Worm (Caenorhabditis elegans) whole organism, L2 larva: Measurements from ENCODE around the gene dod-17.

Source experiments
- Y55F3AM.14 ChIP-seq: fragments of 200-800 bp; sonication (Bioruptor generic); optimal IDR thresholded peaks from 2 replicates; lab custom pipeline; 2018; ENCODE audit warnings: mild to moderate bottlenecking, missing genetic modification characterization, missing compliant biosample characterization
- ama-1 ChIP-seq: fragments of 150-350 bp; optimal IDR thresholded peaks from 2 replicates; lab custom pipeline; 2018; ENCODE audit warnings: inconsistent platforms
- egl-27 ChIP-seq: sonication (generic microtip); optimal IDR thresholded peaks from 3 replicates; lab custom pipeline; 2017; ENCODE audit warnings: missing biosample characterization, missing genetic modification reagents, missing genetic modification characterization
- elt-1 ChIP-seq: fragments of 150-350 bp; optimal IDR thresholded peaks from 2 replicates; lab custom pipeline; 2014; ENCODE audit warnings: missing biosample characterization, missing genetic modification characterization
- fos-1 ChIP-seq: fragments of 150-350 bp; optimal IDR thresholded peaks from 2 replicates; lab custom pipeline; 2014; ENCODE audit warnings: missing biosample characterization, missing genetic modification characterization
- lin-39 ChIP-seq: fragments of 150-350 bp; optimal IDR thresholded peaks from 2 replicates; lab custom pipeline; 2014; ENCODE audit warnings: missing biosample characterization, missing genetic modification reagents, missing genetic modification characterization
- lsy-2 ChIP-seq, 2 experiments: fragments of 150-350 bp in 1 of 2; sonication (generic microtip) in 1 of 2; optimal IDR thresholded peaks; 2 replicates each; lab custom pipeline; 2014 to 2017; ENCODE audit warnings: missing biosample characterization in 2 of 2, missing genetic modification characterization in 2 of 2
- mbf-1 ChIP-seq: sonication (generic microtip); optimal IDR thresholded peaks from 2 replicates; lab custom pipeline; 2017; ENCODE audit warnings: missing biosample characterization, missing genetic modification characterization
- nhr-237 ChIP-seq: fragments of 150-350 bp; optimal IDR thresholded peaks from 2 replicates; lab custom pipeline; 2014; ENCODE audit warnings: missing biosample characterization, missing genetic modification characterization
- snpc-4 ChIP-seq: fragments of 150-350 bp; optimal IDR thresholded peaks from 2 replicates; lab custom pipeline; 2014; ENCODE audit warnings: missing biosample characterization, missing genetic modification characterization
- zag-1 ChIP-seq: fragments of 150-350 bp; optimal IDR thresholded peaks from 2 replicates; lab custom pipeline; 2014; ENCODE audit warnings: missing biosample characterization, missing genetic modification characterization

ce11 chrIV:12989355-12989754, 13.3 kb downstream of the dod-17 start, which contains the start of gene K10D11.6:
- no peak for TF ChIP-seq Y55F3AM.14 (GFP tag; lab: Kevin White, UChicago)
- TF ChIP-seq ama-1 (lab: Kevin White, UChicago): no peak
- no peak for TF ChIP-seq mbf-1 (tag; lab: Kevin White, UChicago)
- no peak for TF ChIP-seq egl-27 (tag; lab: Kevin White, UChicago)
- no peak for TF ChIP-seq elt-1 (tag; lab: Kevin White, UChicago)
- TF ChIP-seq lsy-2 (tag; optimal IDR thresholded peaks at IDR 0.05; lab: Kevin White, UChicago): no peak
- no peak for TF ChIP-seq lin-39 (tag; lab: Kevin White, UChicago)
- TF ChIP-seq fos-1 (tag; lab: Kevin White, UChicago): peak; percentile 7
- TF ChIP-seq nhr-237: no peak
- no peak for TF ChIP-seq snpc-4 (tag; lab: Kevin White, UChicago)
- no peak for TF ChIP-seq zag-1 (tag; lab: Kevin White, UChicago)
